Worm (Caenorhabditis elegans): ENCODE measurements around the gene srx-42.

DNA sequence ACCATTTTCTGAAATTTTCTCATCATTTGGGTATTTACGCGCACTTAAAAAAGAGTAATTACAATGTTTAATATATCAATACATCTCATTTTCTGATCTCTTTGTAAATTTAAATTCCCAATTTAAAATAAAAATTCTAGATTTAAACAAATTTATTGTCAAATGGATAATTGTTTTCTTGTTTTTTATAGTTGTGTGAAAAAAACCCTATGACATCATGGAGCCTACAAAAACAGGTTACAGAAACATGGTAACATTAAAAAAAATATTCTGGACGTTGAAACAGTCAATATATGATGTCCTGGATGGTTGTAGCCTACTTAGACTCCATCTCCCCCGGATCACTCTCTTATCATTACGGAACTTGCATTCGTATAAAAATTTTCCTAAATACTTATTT, 31.3 kb upstream of the srx-42 start, which contains the start of gene spp-12:
- TF ChIP-seq nhr-90 (tag; optimal IDR thresholded peaks at IDR 0.05; ENCODE audit: poor library complexity) (no peak), sptf-1 (tag; optimal IDR thresholded peaks at IDR 0.05) (no peak), lin-35 (GFP tag; optimal IDR thresholded peaks at IDR 0.05) (no peak)

Measured in whole organism, L1 larva.